Fruit fly (Drosophila melanogaster) whole organism, embryonic: ENCODE results near the gene CG14439.
A peak's percentile ranks its signal among the peaks of the same experiment; 100 is the strongest.

Source experiments
- Antp ChIP-seq: fragments of 200-800 bp; sonication (Bioruptor generic); optimal IDR thresholded peaks from 3 replicates; lab custom pipeline; 2016; ENCODE audit warnings: missing biosample characterization, missing genetic modification characterization
- B-H2 ChIP-seq: fragments of 200-800 bp; sonication (Bioruptor generic); optimal IDR thresholded peaks from 2 replicates; lab custom pipeline; 2018; ENCODE audit warnings: missing biosample characterization, mild to moderate bottlenecking, missing genetic modification characterization
- Bdp1 ChIP-seq: fragments of 200-800 bp; sonication (Bioruptor generic); optimal IDR thresholded peaks from 3 replicates; lab custom pipeline; 2016; ENCODE audit warnings: missing biosample characterization, missing genetic modification characterization
- Bteb2 ChIP-seq: fragments of 200-800 bp; sonication (Bioruptor generic); optimal IDR thresholded peaks from 2 replicates; lab custom pipeline; 2016; ENCODE audit warnings: missing biosample characterization, missing genetic modification characterization
- CG10209 ChIP-seq: fragments of 200-800 bp; sonication (Bioruptor generic); optimal IDR thresholded peaks from 3 replicates; lab custom pipeline; 2017; ENCODE audit warnings: missing biosample characterization, mild to moderate bottlenecking, missing genetic modification characterization, missing genetic modification reagents
- CG10654 ChIP-seq: fragments of 200-800 bp; sonication (Bioruptor generic); optimal IDR thresholded peaks from 2 replicates; lab custom pipeline; 2016; ENCODE audit warnings: missing biosample characterization, missing genetic modification characterization
- CG12744 ChIP-seq: fragments of 200-800 bp; sonication (Bioruptor generic); optimal IDR thresholded peaks from 2 replicates; lab custom pipeline; 2016; ENCODE audit warnings: missing biosample characterization, missing genetic modification characterization
- CG12942 ChIP-seq: fragments of 200-800 bp; sonication (Bioruptor generic); optimal IDR thresholded peaks from 3 replicates; lab custom pipeline; 2016; ENCODE audit warnings: missing biosample characterization, missing genetic modification characterization
- CG13123 ChIP-seq: fragments of 200-800 bp; sonication (Bioruptor generic); optimal IDR thresholded peaks from 2 replicates; lab custom pipeline; 2016; ENCODE audit warnings: missing biosample characterization, missing genetic modification characterization
- CG14860 ChIP-seq: fragments of 200-800 bp; sonication (Bioruptor generic); IDR thresholded peaks from 3 replicates; pipeline ENCODE4 v1.3.6; 2022; ENCODE audit warnings: missing biosample characterization, missing genetic modification characterization; ENCODE audit not compliant: partially characterized antibody
- CG15011 ChIP-seq: fragments of 200-800 bp; sonication (Bioruptor generic); optimal IDR thresholded peaks from 3 replicates; lab custom pipeline; 2018; ENCODE audit warnings: missing biosample characterization, mild to moderate bottlenecking, missing genetic modification characterization
- CG1603 ChIP-seq: fragments of 200-800 bp; sonication (Bioruptor generic); optimal IDR thresholded peaks from 2 replicates; lab custom pipeline; 2019; ENCODE audit warnings: missing biosample characterization, mild to moderate bottlenecking, missing genetic modification characterization, moderate library complexity
- CG17328 ChIP-seq: fragments of 200-800 bp; sonication (Bioruptor generic); IDR thresholded peaks from 2 replicates; pipeline ENCODE4 v1.3.6; 2022; ENCODE audit warnings: missing biosample characterization, missing genetic modification characterization
- CG18262 ChIP-seq: fragments of 200-800 bp; optimal IDR thresholded peaks from 3 replicates; lab custom pipeline; 2019; ENCODE audit warnings: missing biosample characterization, mild to moderate bottlenecking, missing genetic modification characterization, moderate library complexity
- CG2116 ChIP-seq: fragments of 200-800 bp; sonication (Bioruptor generic); optimal IDR thresholded peaks from 3 replicates; lab custom pipeline; 2018; ENCODE audit warnings: missing biosample characterization, mild to moderate bottlenecking, missing genetic modification characterization
- CG31224 ChIP-seq: fragments of 200-800 bp; sonication (Bioruptor generic); IDR thresholded peaks from 2 replicates; pipeline ENCODE4 v1.3.6; 2022; ENCODE audit warnings: missing biosample characterization, missing genetic modification characterization
- CG34376 ChIP-seq: fragments of 200-800 bp; sonication (Bioruptor generic); optimal IDR thresholded peaks from 2 replicates; lab custom pipeline; 2018; ENCODE audit warnings: missing biosample characterization, mild to moderate bottlenecking, missing genetic modification characterization
- CG43689 ChIP-seq: fragments of 200-800 bp; sonication (Bioruptor generic); IDR thresholded peaks from 2 replicates; pipeline ENCODE4 v1.3.6; 2022; ENCODE audit warnings: missing biosample characterization, missing genetic modification characterization
- CG6854 ChIP-seq: fragments of 200-800 bp; sonication (Bioruptor generic); optimal IDR thresholded peaks from 3 replicates; lab custom pipeline; 2017; ENCODE audit warnings: missing biosample characterization, mild to moderate bottlenecking, missing genetic modification characterization
- CG7745 ChIP-seq: fragments of 200-800 bp; sonication (Bioruptor generic); optimal IDR thresholded peaks from 2 replicates; lab custom pipeline; 2018; ENCODE audit warnings: missing biosample characterization, mild to moderate bottlenecking, missing genetic modification characterization, moderate library complexity
- CG7963 ChIP-seq: fragments of 200-800 bp; sonication (Bioruptor generic); IDR thresholded peaks from 3 replicates; pipeline ENCODE4 v1.3.6; 2022; ENCODE audit warnings: missing biosample characterization, missing genetic modification characterization; ENCODE audit not compliant: partially characterized antibody
- CG8359 ChIP-seq: fragments of 200-800 bp; sonication (Bioruptor generic); optimal IDR thresholded peaks from 2 replicates; lab custom pipeline; 2017; ENCODE audit warnings: missing biosample characterization, mild to moderate bottlenecking, missing genetic modification characterization, borderline replicate concordance
- CG9797 ChIP-seq: fragments of 200-800 bp; sonication (Bioruptor generic); optimal IDR thresholded peaks from 3 replicates; lab custom pipeline; 2018; ENCODE audit warnings: missing biosample characterization, mild to moderate bottlenecking, missing genetic modification characterization
- CHES-1-like ChIP-seq: fragments of 200-800 bp; sonication (Bioruptor generic); optimal IDR thresholded peaks from 2 replicates; lab custom pipeline; 2016; ENCODE audit warnings: missing biosample characterization, missing genetic modification characterization
- D19B ChIP-seq: fragments of 200-800 bp; sonication (Bioruptor generic); optimal IDR thresholded peaks from 2 replicates; lab custom pipeline; 2017; ENCODE audit warnings: missing biosample characterization, mild to moderate bottlenecking, missing genetic modification characterization
- Deaf1 ChIP-seq: fragments of 200-800 bp; optimal IDR thresholded peaks from 3 replicates; lab custom pipeline; 2019; ENCODE audit warnings: missing biosample characterization, mild to moderate bottlenecking, missing genetic modification characterization, moderate library complexity
- Eip74EF ChIP-seq, 2 experiments: fragments of 200-800 bp in 1 of 2; fragments of >200 bp in 1 of 2; sonication (Bioruptor generic) in 1 of 2; optimal IDR thresholded peaks; 2 replicates each; lab custom pipeline; 2017 to 2019; ENCODE audit warnings: missing biosample characterization in 2 of 2, missing genetic modification characterization in 2 of 2, mild to moderate bottlenecking in 1 of 2, moderate library complexity in 1 of 2
- Fer3 ChIP-seq: fragments of 200-800 bp; sonication (Bioruptor generic); optimal IDR thresholded peaks from 2 replicates; lab custom pipeline; 2018; ENCODE audit warnings: missing biosample characterization, mild to moderate bottlenecking, missing genetic modification characterization, moderate library complexity
- HHEX ChIP-seq: fragments of 200-800 bp; sonication (Bioruptor generic); optimal IDR thresholded peaks from 3 replicates; lab custom pipeline; 2017; ENCODE audit warnings: missing biosample characterization, mild to moderate bottlenecking, missing genetic modification characterization, missing genetic modification reagents
- Mad ChIP-seq: fragments of 200-800 bp; sonication (Bioruptor generic); optimal IDR thresholded peaks from 2 replicates; lab custom pipeline; 2016; ENCODE audit warnings: missing biosample characterization, missing genetic modification characterization
- Max ChIP-seq: fragments of 200-800 bp; sonication (Bioruptor generic); optimal IDR thresholded peaks from 2 replicates; lab custom pipeline; 2016; ENCODE audit warnings: missing biosample characterization, mild to moderate bottlenecking, missing genetic modification characterization
- Stat92E ChIP-seq, 3 experiments: fragments of >200 bp in 2 of 3; fragments of 200-800 bp in 1 of 3; sonication (Bioruptor generic) in 1 of 3; optimal IDR thresholded peaks; 2 replicates each; lab custom pipeline; 2017 to 2019; ENCODE audit warnings: missing biosample characterization in 3 of 3, missing genetic modification characterization in 3 of 3, mild to moderate bottlenecking in 1 of 3, moderate library complexity in 1 of 3
- bbx ChIP-seq: fragments of 200-800 bp; sonication (Bioruptor generic); IDR thresholded peaks from 2 replicates; pipeline ENCODE4 v1.3.6; 2022; ENCODE audit warnings: missing biosample characterization, missing genetic modification characterization; ENCODE audit not compliant: partially characterized antibody
- bsh ChIP-seq, 2 experiments: fragments of 200-800 bp; sonication (Bioruptor generic); optimal IDR thresholded peaks; 2 replicates each; lab custom pipeline; 2017 to 2018; ENCODE audit warnings: mild to moderate bottlenecking in 2 of 2, missing biosample characterization in 2 of 2, missing genetic modification characterization in 2 of 2, moderate library complexity in 1 of 2
- chinmo ChIP-seq: fragments of 200-800 bp; sonication (Bioruptor generic); IDR thresholded peaks from 4 replicates; pipeline ENCODE4 v1.3.6; 2022; ENCODE audit warnings: missing biosample characterization, missing genetic modification characterization; ENCODE audit not compliant: partially characterized antibody
- cwo ChIP-seq: fragments of 200-800 bp; sonication (Bioruptor generic); optimal IDR thresholded peaks from 3 replicates; lab custom pipeline; 2017; ENCODE audit warnings: missing biosample characterization, missing genetic modification characterization, mild to moderate bottlenecking, moderate library complexity, missing genetic modification reagents
- esg ChIP-seq: fragments of 200-800 bp; sonication (Bioruptor generic); conservative IDR thresholded peaks from 2 replicates; pipeline ENCODE4 v1.3.6; 2022; ENCODE audit warnings: missing biosample characterization, missing genetic modification characterization
- ewg ChIP-seq: fragments of 200-800 bp; sonication (Bioruptor generic); optimal IDR thresholded peaks from 3 replicates; lab custom pipeline; 2017; ENCODE audit warnings: mild to moderate bottlenecking, missing biosample characterization, missing genetic modification reagents, missing genetic modification characterization
- ham ChIP-seq: fragments of 200-800 bp; sonication (Bioruptor generic); IDR thresholded peaks from 2 replicates; pipeline ENCODE4 v1.3.6; 2022; ENCODE audit warnings: missing biosample characterization, missing genetic modification characterization
- lov ChIP-seq, 2 experiments: fragments of 200-800 bp in 1 of 2; fragments of >200 bp in 1 of 2; sonication (Bioruptor generic) in 1 of 2; IDR thresholded peaks in 1 of 2; optimal IDR thresholded peaks in 1 of 2; 2 replicates in 1 of 2; 3 replicates in 1 of 2; pipeline versions ENCODE4 v1.3.6 to Lab custom; 2017 to 2022; ENCODE audit warnings: missing biosample characterization in 1 of 2, missing genetic modification characterization in 1 of 2
- mam ChIP-seq: fragments of 200-800 bp; sonication (Bioruptor generic); optimal IDR thresholded peaks from 3 replicates; lab custom pipeline; 2016; ENCODE audit warnings: missing biosample characterization, missing genetic modification characterization
- nerfin-1 ChIP-seq: fragments of 200-800 bp; sonication (Bioruptor generic); optimal IDR thresholded peaks from 3 replicates; lab custom pipeline; 2019; ENCODE audit warnings: missing biosample characterization, mild to moderate bottlenecking, missing genetic modification characterization, moderate library complexity
- pzg ChIP-seq: fragments of 200-800 bp; sonication (Bioruptor generic); optimal IDR thresholded peaks from 3 replicates; lab custom pipeline; 2018; ENCODE audit warnings: missing biosample characterization, mild to moderate bottlenecking, missing genetic modification characterization, moderate library complexity
- rib ChIP-seq: fragments of 200-800 bp; sonication (Bioruptor generic); IDR thresholded peaks from 2 replicates; pipeline ENCODE4 v1.3.6; 2022; ENCODE audit warnings: missing biosample characterization, missing genetic modification characterization
- ro ChIP-seq: fragments of 200-800 bp; sonication (Bioruptor generic); IDR thresholded peaks from 2 replicates; pipeline ENCODE4 v1.3.6; 2022; ENCODE audit warnings: missing biosample characterization, missing genetic modification characterization
- sima ChIP-seq: fragments of 200-800 bp; sonication (Bioruptor generic); optimal IDR thresholded peaks from 2 replicates; lab custom pipeline; 2016; ENCODE audit warnings: missing biosample characterization, missing genetic modification characterization
- so ChIP-seq: fragments of 200-800 bp; sonication (Bioruptor generic); IDR thresholded peaks from 3 replicates; pipeline ENCODE4 v1.3.6; 2022; ENCODE audit warnings: missing biosample characterization, missing genetic modification characterization
- zen2 ChIP-seq: fragments of 200-800 bp; sonication (Bioruptor generic); IDR thresholded peaks from 3 replicates; pipeline ENCODE4 v1.3.6; 2022; ENCODE audit warnings: missing biosample characterization, missing genetic modification characterization; ENCODE audit not compliant: partially characterized antibody

CG14439 gene

DNA sequence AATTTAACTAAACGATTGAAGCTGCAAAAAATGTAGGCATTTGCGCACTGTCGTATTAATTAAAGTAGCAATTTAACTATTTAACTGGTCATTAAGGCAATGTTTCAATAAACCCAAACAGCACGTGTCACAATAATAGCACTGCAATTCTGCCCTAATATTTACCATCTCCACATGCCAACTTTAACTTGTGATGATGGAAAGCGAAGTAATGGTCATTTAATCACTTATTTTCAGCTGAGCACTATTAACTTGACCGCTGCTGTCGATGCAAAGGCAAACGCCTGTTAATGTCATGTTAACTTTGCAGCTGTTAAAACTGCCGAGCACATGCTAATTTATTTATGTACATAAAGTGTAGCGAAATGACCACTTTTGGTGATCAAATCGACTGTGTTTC, 46.8 kb downstream of the CG14439 start (continued):
- TF ChIP-seq Antp (peak; percentile 76), Bdp1 (GFP tag; lab: Kevin White, UChicago) (peak; percentile 55), CG2116 (GFP tag; lab: Kevin White, UChicago) (peak; percentile 27), rib (GFP tag; lab: Robert Waterston, UW) (0 out of 2 replicates have a peak, but pooled peaks have one; percentile 58), CHES-1-like (GFP tag; lab: Kevin White, UChicago) (peak; percentile 78), CG31224 (GFP tag; lab: Robert Waterston, UW) (peak; percentile 77), Stat92E (GFP tag; optimal IDR thresholded peaks at IDR 0.05; lab: Kevin White, UChicago) (no peak), zen2 (GFP tag; lab: Robert Waterston, UW) (no peak), CG9797 (GFP tag; lab: Kevin White, UChicago) (no peak), HHEX (peak; percentile 81), pzg (peak; percentile 3), ro (GFP tag; lab: Robert Waterston, UW) (peak; percentile 68), so (GFP tag; lab: Robert Waterston, UW) (peak; percentile 90), CG15011 (peak; percentile 67), D19B (GFP tag; lab: Kevin White, UChicago) (peak; percentile 72), Max (peak; percentile 77), esg (GFP tag; lab: Robert Waterston, UW) (peak; percentile 80), CG18262 (peak; percentile 70), CG43689 (peak; percentile 74), ewg (GFP tag; lab: Kevin White, UChicago) (peak; percentile 65), Deaf1 (tag; lab: Kevin White, UChicago) (peak; percentile 39), CG34376 (no peak), CG8359 (no peak), CG7745 (tag; lab: Kevin White, UChicago) (no peak), Bteb2 (peak; percentile 77), CG14860 (GFP tag; lab: Robert Waterston, UW) (no peak), bbx (GFP tag; lab: Robert Waterston, UW) (no peak), nerfin-1 (tag; lab: Kevin White, UChicago) (peak; percentile 25), CG7963 (GFP tag; lab: Robert Waterston, UW) (no peak), CG6854 (GFP tag; lab: Kevin White, UChicago) (peak; percentile 67), CG13123 (GFP tag; lab: Kevin White, UChicago) (peak; percentile 64), Mad (GFP tag; lab: Kevin White, UChicago) (peak; percentile 78), chinmo (no peak), Eip74EF (GFP tag; optimal IDR thresholded peaks at IDR 0.05; lab: Kevin White, UChicago) (peak in 1 of 2 experiments; percentile 67), B-H2 (GFP tag; lab: Kevin White, UChicago) (no peak), lov (optimal IDR thresholded peaks at IDR 0.05; lab: Kevin White, UChicago) (no peak), lov (GFP tag; IDR thresholded peaks at IDR 0.05; lab: Robert Waterston, UW) (peak; percentile 62; the same call in 1 of the 3 replicates), CG12942 (GFP tag; lab: Kevin White, UChicago) (peak; percentile 79), CG10209 (GFP tag; lab: Kevin White, UChicago) (peak; percentile 80), bsh (GFP tag; optimal IDR thresholded peaks at IDR 0.05; lab: Kevin White, UChicago) (peak in 1 of 2 experiments; percentile 69), CG10654 (peak; percentile 74), Fer3 (tag; lab: Kevin White, UChicago) (peak; percentile 83), sima (GFP tag; lab: Kevin White, UChicago) (no peak), cwo (GFP tag; lab: Kevin White, UChicago) (peak; percentile 68), mam (GFP tag; lab: Kevin White, UChicago) (peak; percentile 86), CG12744 (GFP tag; lab: Kevin White, UChicago) (peak; percentile 61), ham (peak; percentile 65; the same call in 1 of the 2 replicates), CG17328 (GFP tag; lab: Robert Waterston, UW) (peak; percentile 88), CG1603 (peak; percentile 93)
